Fruit fly (Drosophila melanogaster): ENCODE measurements around the gene CG6254.

DNA sequence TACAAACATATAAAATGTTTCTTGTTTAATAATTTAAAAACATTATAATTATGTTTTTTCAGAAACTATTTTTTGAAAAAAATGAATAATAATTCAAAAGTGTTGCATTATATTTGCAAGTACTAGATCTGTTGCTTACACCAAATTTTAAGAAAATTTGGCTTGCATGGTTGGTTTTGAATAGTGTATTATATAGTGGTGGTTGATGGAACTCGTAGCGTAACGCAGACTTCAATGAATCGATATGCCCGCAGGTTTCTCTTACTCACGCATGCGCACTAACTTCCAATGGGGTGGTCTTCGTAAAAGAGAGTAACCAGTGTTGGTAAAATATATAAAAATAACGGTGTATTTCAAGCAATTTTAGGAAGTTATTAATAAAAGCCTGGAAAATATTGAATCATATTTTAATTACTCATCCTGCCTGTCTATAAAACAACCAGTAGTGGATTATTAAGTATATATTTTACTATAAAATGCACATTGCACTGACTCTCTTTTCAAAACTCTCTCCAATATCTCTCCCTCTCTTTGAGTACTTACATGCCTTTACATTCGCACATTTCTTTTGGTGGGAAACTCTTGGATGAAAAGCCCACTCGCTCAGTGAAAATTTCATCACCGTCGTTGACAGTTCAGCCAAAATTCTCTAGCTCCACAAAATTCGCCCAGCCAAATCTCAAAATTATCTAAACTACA, 29.1 kb upstream of the CG6254 start, which contains the start of gene Syn:
- TF ChIP-seq bab1 (GFP tag; optimal IDR thresholded peaks at IDR 0.05) (no peak), CG11617 (GFP tag; optimal IDR thresholded peaks at IDR 0.05) (no peak), toe (GFP tag; optimal IDR thresholded peaks at IDR 0.05) (no peak)

All from whole organism, adult.